Worm (Caenorhabditis elegans): Measurements from ENCODE around the gene nep-5.

DNA sequence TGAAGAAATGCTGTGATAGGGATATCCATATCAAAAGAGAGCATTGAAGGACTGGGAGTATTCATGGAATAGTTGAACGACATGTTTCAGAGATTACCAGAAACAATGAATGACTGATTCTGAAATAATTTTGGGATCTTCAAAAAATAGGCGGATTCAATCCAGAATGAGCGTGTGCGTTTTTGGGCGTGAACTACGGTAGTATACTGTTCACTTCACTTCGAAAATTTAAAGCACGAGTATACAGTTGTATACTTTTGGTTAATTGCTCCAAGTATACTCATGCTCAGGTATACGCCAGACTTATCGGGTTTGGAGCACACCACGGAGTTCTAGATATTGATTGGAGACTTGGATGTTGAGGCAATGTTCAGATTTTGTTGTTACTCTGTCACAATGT, 37.4 kb downstream of the nep-5 start, which contains the start of gene tbx-35:
- TF ChIP-seq him-1 (tag; optimal IDR thresholded peaks at IDR 0.05) (no peak), dao-5 (tag; optimal IDR thresholded peaks at IDR 0.05) (no peak), W03F9.2 (tag; optimal IDR thresholded peaks at IDR 0.05) (no peak)
